Worm (Caenorhabditis elegans) whole organism, L4 larva: ENCODE data around the gene srdh-1.

ENCODE experiments used
- F44E2.7 ChIP-seq: fragments of 200-800 bp; sonication (Bioruptor generic); IDR thresholded peaks from 2 replicates; pipeline ENCODE4 v2.1.2; 2022; ENCODE audit warnings: missing genetic modification characterization, missing compliant biosample characterization
- Y105C5A.15 ChIP-seq: fragments of 200-800 bp; sonication (Bioruptor generic); IDR thresholded peaks from 2 replicates; pipeline ENCODE4 v1.3.6; 2022; ENCODE audit warnings: missing genetic modification characterization, missing compliant biosample characterization
- ZK337.2 ChIP-seq: fragments of 200-800 bp; sonication (Bioruptor generic); IDR thresholded peaks from 2 replicates; pipeline ENCODE4 v1.3.6; 2022; ENCODE audit warnings: missing genetic modification reagents, missing genetic modification characterization, missing compliant biosample characterization
- aha-1 ChIP-seq: fragments of 150-350 bp; peaks from one replicate; lab custom pipeline; 2014; ENCODE audit warnings: missing biosample characterization, missing genetic modification characterization
- ceh-44 ChIP-seq: fragments of 200-800 bp; sonication (Bioruptor generic); IDR thresholded peaks from 2 replicates; pipeline ENCODE4 v1.3.6; 2022; ENCODE audit warnings: missing genetic modification reagents, missing genetic modification characterization, missing compliant biosample characterization
- cey-2 ChIP-seq: sonication (generic microtip); optimal IDR thresholded peaks from 3 replicates; lab custom pipeline; 2017; ENCODE audit warnings: missing genetic modification characterization, mild to moderate bottlenecking, missing compliant biosample characterization, antibody characterized with exemption, borderline replicate concordance; ENCODE audit not compliant: insufficient read depth
- daf-19 ChIP-seq: fragments of 200-800 bp; sonication (Bioruptor generic); conservative IDR thresholded peaks from 2 replicates; pipeline ENCODE4 v1.3.6; 2022; ENCODE audit warnings: missing genetic modification characterization, missing compliant biosample characterization
- dve-1 ChIP-seq: sonication (generic microtip); optimal IDR thresholded peaks from 2 replicates; lab custom pipeline; 2017; ENCODE audit warnings: antibody characterized with exemption, mild to moderate bottlenecking, missing genetic modification characterization, missing compliant biosample characterization; ENCODE audit not compliant: insufficient read depth
- egl-27 ChIP-seq: sonication (generic microtip); optimal IDR thresholded peaks from 3 replicates; lab custom pipeline; 2017; ENCODE audit warnings: missing biosample characterization, missing genetic modification reagents, missing genetic modification characterization
- fos-1 ChIP-seq: fragments of 150-350 bp; optimal IDR thresholded peaks from 2 replicates; lab custom pipeline; 2014; ENCODE audit warnings: missing biosample characterization, missing genetic modification characterization
- hif-1 ChIP-seq, 2 experiments: sonication (generic microtip); optimal IDR thresholded peaks; 2 replicates each; lab custom pipeline; 2016 to 2017; ENCODE audit warnings: missing compliant biosample characterization in 2 of 2, missing genetic modification characterization in 2 of 2, missing genetic modification reagents in 2 of 2, missing genotype in 2 of 2, mild to moderate bottlenecking in 1 of 2
- hlh-11 ChIP-seq: fragments of 200-800 bp; sonication (Bioruptor generic); optimal IDR thresholded peaks from 2 replicates; lab custom pipeline; 2018; ENCODE audit warnings: mild to moderate bottlenecking, missing genetic modification characterization, missing compliant biosample characterization
- hlh-30 ChIP-seq: sonication (generic microtip); optimal IDR thresholded peaks from 2 replicates; lab custom pipeline; 2017; ENCODE audit warnings: antibody characterized with exemption, mild to moderate bottlenecking, missing genetic modification characterization, missing compliant biosample characterization; ENCODE audit not compliant: insufficient read depth
- lin-15B ChIP-seq: fragments of 150-350 bp; sonication (generic microtip); optimal IDR thresholded peaks from 3 replicates; lab custom pipeline; 2014; ENCODE audit warnings: missing biosample characterization, missing genetic modification characterization
- lin-38 ChIP-seq: fragments of 200-800 bp; sonication (Bioruptor generic); IDR thresholded peaks from 2 replicates; pipeline ENCODE4 v1.3.6; 2022; ENCODE audit warnings: missing genetic modification reagents, missing genetic modification characterization, missing compliant biosample characterization
- lin-39 ChIP-seq: fragments of 150-350 bp; optimal IDR thresholded peaks from 2 replicates; lab custom pipeline; 2014; ENCODE audit warnings: missing biosample characterization, missing genetic modification reagents, missing genetic modification characterization
- lsy-2 ChIP-seq, 2 experiments: fragments of 150-350 bp in 1 of 2; sonication (generic microtip) in 1 of 2; optimal IDR thresholded peaks; 2 replicates each; lab custom pipeline; 2014 to 2017; ENCODE audit warnings: missing biosample characterization in 2 of 2, missing genetic modification characterization in 2 of 2
- mdl-1 ChIP-seq, 2 experiments: fragments of 150-350 bp in 1 of 2; sonication (generic microtip) in 1 of 2; optimal IDR thresholded peaks; 2 replicates each; lab custom pipeline; 2014 to 2017; ENCODE audit warnings: missing biosample characterization in 2 of 2, missing genetic modification characterization in 2 of 2
- mep-1 ChIP-seq: fragments of 150-350 bp; sonication (generic microtip); optimal IDR thresholded peaks from 3 replicates; lab custom pipeline; 2014; ENCODE audit warnings: missing biosample characterization, missing genetic modification characterization
- mxl-3 ChIP-seq: fragments of 200-800 bp; sonication (Bioruptor generic); optimal IDR thresholded peaks from 2 replicates; lab custom pipeline; 2018; ENCODE audit warnings: mild to moderate bottlenecking, missing genetic modification characterization, missing compliant biosample characterization
- nhr-10 ChIP-seq: fragments of 150-350 bp; optimal IDR thresholded peaks from 2 replicates; lab custom pipeline; 2014; ENCODE audit warnings: missing biosample characterization, missing genetic modification characterization
- nhr-11 ChIP-seq: fragments of 150-350 bp; optimal IDR thresholded peaks from 2 replicates; lab custom pipeline; 2014; ENCODE audit warnings: missing biosample characterization, missing genetic modification characterization
- nhr-25 ChIP-seq: sonication (generic microtip); optimal IDR thresholded peaks from 2 replicates; lab custom pipeline; 2017; ENCODE audit warnings: missing genetic modification characterization, mild to moderate bottlenecking, missing compliant biosample characterization, antibody characterized with exemption, moderate library complexity, borderline replicate concordance; ENCODE audit not compliant: insufficient read depth
- nhr-28 ChIP-seq: fragments of 150-350 bp; optimal IDR thresholded peaks from 2 replicates; lab custom pipeline; 2014; ENCODE audit warnings: missing biosample characterization, missing genetic modification characterization
- nhr-48 ChIP-seq: sonication (generic microtip); optimal IDR thresholded peaks from 2 replicates; lab custom pipeline; 2016; ENCODE audit warnings: mild to moderate bottlenecking, missing genetic modification characterization, missing compliant biosample characterization
- nhr-77 ChIP-seq: fragments of 150-350 bp; optimal IDR thresholded peaks from 2 replicates; lab custom pipeline; 2014; ENCODE audit warnings: missing biosample characterization, missing genetic modification characterization
- rbr-2 ChIP-seq: sonication (generic microtip); optimal IDR thresholded peaks from 2 replicates; lab custom pipeline; 2016; ENCODE audit warnings: missing genotype, missing genetic modification characterization, missing compliant biosample characterization
- saeg-2 ChIP-seq: fragments of 200-800 bp; sonication (Bioruptor generic); IDR thresholded peaks from 2 replicates; pipeline ENCODE4 v1.3.6; 2022; ENCODE audit warnings: missing genetic modification reagents, missing genetic modification characterization, missing compliant biosample characterization
- sdz-12 ChIP-seq: fragments of 200-800 bp; sonication (Bioruptor generic); optimal IDR thresholded peaks from 2 replicates; lab custom pipeline; 2018; ENCODE audit warnings: mild to moderate bottlenecking, missing genetic modification characterization, missing compliant biosample characterization
- set-16 ChIP-seq: fragments of 200-800 bp; sonication (Bioruptor generic); IDR thresholded peaks from 2 replicates; pipeline ENCODE4 v1.3.6; 2022; ENCODE audit warnings: missing genetic modification reagents, missing genetic modification characterization, missing compliant biosample characterization
- tag-97 ChIP-seq: fragments of 200-800 bp; sonication (Bioruptor generic); IDR thresholded peaks from 2 replicates; pipeline ENCODE4 v1.3.6; 2022; ENCODE audit warnings: missing genetic modification characterization, missing compliant biosample characterization
- unc-130 ChIP-seq: sonication (generic microtip); optimal IDR thresholded peaks from 2 replicates; lab custom pipeline; 2016; ENCODE audit warnings: missing genetic modification reagents, missing genetic modification characterization, missing compliant biosample characterization
- unc-39 ChIP-seq: sonication (generic microtip); optimal IDR thresholded peaks from 2 replicates; lab custom pipeline; 2017; ENCODE audit warnings: missing biosample characterization, missing genetic modification characterization
- unc-62 ChIP-seq, 3 experiments: fragments of 150-350 bp in 1 of 3; sonication (generic microtip); optimal IDR thresholded peaks in 2 of 3; peaks in 1 of 3; 1 replicate in 1 of 3; 2 replicates in 2 of 3; lab custom pipeline; 2014 to 2017; ENCODE audit warnings: missing biosample characterization in 3 of 3, missing genetic modification characterization in 3 of 3, missing genetic modification reagents in 3 of 3, missing genotype in 1 of 3
- zip-11 ChIP-seq: fragments of 200-800 bp; sonication (Bioruptor generic); IDR thresholded peaks from 2 replicates; pipeline ENCODE4 v1.3.6; 2022; ENCODE audit warnings: missing genetic modification characterization, missing compliant biosample characterization
- zip-2 ChIP-seq: fragments of 150-350 bp; optimal IDR thresholded peaks from 2 replicates; lab custom pipeline; 2014; ENCODE audit warnings: missing biosample characterization, missing genetic modification characterization

srdh-1 gene

DNA sequence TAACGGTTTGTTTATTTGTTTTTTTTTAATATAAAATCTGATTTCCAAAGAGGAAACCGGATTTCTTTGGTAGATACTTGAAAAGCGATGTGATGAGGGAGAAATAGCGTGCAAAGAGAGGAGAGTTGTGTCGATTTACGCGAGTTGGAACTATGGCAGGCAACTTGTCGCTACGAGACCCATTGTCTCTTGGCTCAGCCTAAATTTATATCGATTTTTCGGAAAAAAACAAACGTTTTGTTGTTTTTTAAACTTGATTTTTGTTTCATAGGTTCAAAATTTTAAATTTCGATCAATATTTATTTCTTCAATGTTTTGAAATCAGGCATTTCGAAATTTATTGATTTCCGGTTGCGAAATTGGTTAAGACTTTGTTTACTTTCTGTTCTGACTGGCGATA, 48.0 kb upstream of the srdh-1 start, which contains the start of gene M110.3 (continued):
- TF ChIP-seq nhr-28 (tag; lab: Kevin White, UChicago) (peak; percentile 17), lsy-2 (tag; optimal IDR thresholded peaks at IDR 0.05; lab: Kevin White, UChicago) (peak in 1 of 2 experiments; percentile 76), F44E2.7 (GFP tag; lab: Robert Waterston, UW) (no peak), ZK337.2 (GFP tag; lab: Robert Waterston, UW) (no peak)

DNA sequence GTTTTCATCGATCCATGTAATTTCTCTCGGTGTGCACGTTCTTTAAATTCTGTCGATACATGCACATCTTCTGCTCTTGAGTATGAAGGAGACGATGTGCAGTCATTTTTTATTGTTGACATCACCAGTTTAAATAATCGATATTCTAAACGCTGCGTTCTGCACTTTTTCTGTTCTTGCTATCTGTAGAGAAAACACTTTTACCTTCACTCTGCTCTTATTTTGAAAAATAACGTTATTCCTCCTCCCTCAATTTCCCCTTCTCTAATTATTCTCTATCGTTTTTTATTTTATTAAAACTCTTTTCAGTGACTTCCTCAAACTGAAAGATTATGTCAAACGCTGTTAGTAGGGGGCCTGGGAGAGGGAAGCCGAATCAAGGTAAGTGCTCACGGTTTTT, 47.5 kb upstream of the srdh-1 start, which contains the start of gene ifg-1:
TSS of gene ifg-1 (plus strand) at position 301 of the 400 bp plus-strand sequence.
- no peak for TF ChIP-seq nhr-11 (tag; lab: Kevin White, UChicago)

DNA sequence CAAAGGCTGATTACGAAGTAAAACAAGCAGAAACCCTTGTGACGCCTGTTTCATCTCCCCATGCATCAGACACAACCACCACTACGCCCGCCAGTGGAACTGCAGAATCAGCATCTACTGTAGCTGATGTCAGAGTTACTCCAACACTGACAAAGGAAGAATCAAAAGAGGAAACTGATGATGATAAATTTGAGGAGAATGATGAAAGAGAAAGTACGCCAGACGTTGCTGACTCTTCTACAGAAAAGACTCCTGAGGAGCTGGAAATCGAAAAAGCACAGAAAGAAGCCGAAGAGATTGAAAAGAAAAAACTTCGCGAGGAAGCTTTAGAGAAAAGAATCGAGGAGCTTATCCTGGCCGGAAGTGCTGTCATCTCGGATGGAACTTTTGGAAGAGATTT, 46.2 kb upstream of the srdh-1 start:
- TF ChIP-seq ceh-44 (GFP tag; lab: Robert Waterston, UW) (no peak), unc-62 (GFP tag; optimal IDR thresholded peaks at IDR 0.05 in 1 of 2; lab: Kevin White, UChicago) (peak in 1 of 2 experiments; percentile 2), unc-62 (tag; optimal IDR thresholded peaks at IDR 0.05; lab: Kevin White, UChicago) (no peak), aha-1 (peak; percentile 93)
- TF ChIP-seq, all 104 proteins: peak for 2

DNA sequence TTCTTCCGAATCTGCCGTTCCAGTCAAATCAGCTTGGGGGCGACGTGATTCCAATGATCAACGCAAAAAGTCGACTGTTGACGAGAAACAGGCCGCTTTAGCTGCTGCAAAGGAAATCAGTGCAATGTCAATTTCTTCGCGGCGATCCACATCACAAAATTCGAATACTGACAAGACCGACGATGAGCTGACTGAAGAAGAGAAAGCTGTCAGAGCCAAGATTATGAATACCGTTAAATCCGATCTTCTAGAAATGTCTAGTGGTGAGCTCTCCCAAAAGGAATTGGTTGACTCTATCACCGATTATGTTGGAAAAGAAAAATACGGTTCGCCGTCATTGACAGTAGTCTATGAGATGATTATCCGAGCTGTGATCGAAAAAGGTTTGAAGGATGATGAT, 44.2 kb upstream of the srdh-1 start:
- TF ChIP-seq hlh-30 (tag; lab: Kevin White, UChicago) (no peak), unc-39 (no peak), unc-62 (GFP tag; optimal IDR thresholded peaks at IDR 0.05 in 1 of 2; lab: Kevin White, UChicago) (peak in 1 of 2 experiments; percentile 96), unc-62 (tag; optimal IDR thresholded peaks at IDR 0.05; lab: Kevin White, UChicago) (no peak), saeg-2 (GFP tag; lab: Robert Waterston, UW) (no peak)

DNA sequence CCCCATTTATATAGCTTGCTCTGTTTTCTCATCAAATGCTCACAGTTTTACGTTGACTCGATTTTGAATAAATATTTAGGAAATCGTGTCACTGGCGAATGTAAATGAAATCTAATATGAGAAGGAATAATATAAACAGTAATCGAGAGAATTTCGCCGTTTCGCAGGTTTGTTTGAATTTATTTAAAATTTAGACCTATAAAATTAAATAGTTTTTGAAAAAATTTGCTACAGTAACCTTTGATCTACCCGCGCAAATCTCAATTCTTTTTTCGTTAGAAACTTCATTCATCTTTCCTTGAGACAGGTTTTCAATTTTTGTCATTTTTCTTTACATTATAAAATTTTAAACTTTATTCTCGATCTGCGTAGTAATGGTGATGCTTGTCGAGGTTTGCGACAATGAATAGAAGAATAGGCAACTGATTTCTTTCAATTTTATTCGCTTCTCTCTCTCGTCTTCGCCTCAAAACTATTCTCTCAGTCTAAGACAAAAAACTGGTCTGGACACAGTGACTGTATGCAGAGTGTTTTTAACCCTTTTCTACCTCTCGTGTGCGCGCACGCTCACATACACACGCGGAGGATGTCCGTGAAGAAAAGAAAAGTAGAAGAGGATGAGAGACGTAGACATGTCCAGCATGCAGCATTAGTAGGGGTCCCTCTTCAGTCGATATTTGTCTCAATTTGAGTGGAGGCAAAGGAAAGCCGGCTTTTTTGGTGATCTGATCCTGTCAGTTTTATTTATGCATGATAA, 42.0 kb upstream of the srdh-1 start, which contains the start of gene dab-1:
TSS of gene dab-1 (plus strand) at position 78 of the 757 bp plus-strand sequence.
- TF ChIP-seq mdl-1 (tag; optimal IDR thresholded peaks at IDR 0.05; lab: Kevin White, UChicago) (peak; percentile 90 to 97), nhr-25 (peak; percentile 25), set-16 (GFP tag; lab: Robert Waterston, UW) (no peak), nhr-77 (tag; lab: Kevin White, UChicago) (peak; percentile 41), nhr-10 (tag; lab: Kevin White, UChicago) (no peak), dve-1 (tag; lab: Kevin White, UChicago) (peak; percentile 39), mxl-3 (GFP tag; lab: Kevin White, UChicago) (peak; percentile 94), hif-1 (tag; optimal IDR thresholded peaks at IDR 0.05; lab: Kevin White, UChicago) (no peak), egl-27 (tag; lab: Kevin White, UChicago) (no peak), lin-15B (tag; lab: Kevin White, UChicago) (no peak), fos-1 (no peak), sdz-12 (GFP tag; lab: Kevin White, UChicago) (no peak), tag-97 (GFP tag; lab: Robert Waterston, UW) (no peak), hlh-11 (tag; lab: Kevin White, UChicago) (peak; percentile 53), zip-2 (tag; lab: Kevin White, UChicago) (no peak), nhr-48 (peak; percentile 22), daf-19 (GFP tag; lab: Robert Waterston, UW) (no peak), unc-62 (GFP tag; optimal IDR thresholded peaks at IDR 0.05 in 1 of 2; lab: Kevin White, UChicago) (peak in 1 of 2 experiments; percentile 75), unc-62 (tag; optimal IDR thresholded peaks at IDR 0.05; lab: Kevin White, UChicago) (no peak), aha-1 (peak; percentile 73), unc-130 (GFP tag; lab: Kevin White, UChicago) (peak; percentile 24), mep-1 (peak; percentile 56), hlh-30 (tag; lab: Kevin White, UChicago) (peak; percentile 76), Y105C5A.15 (GFP tag; lab: Robert Waterston, UW) (no peak), lin-39 (tag; lab: Kevin White, UChicago) (no peak), lin-38 (0 out of 2 replicates have a peak, but pooled peaks have one; percentile 24), lsy-2 (tag; optimal IDR thresholded peaks at IDR 0.05; lab: Kevin White, UChicago) (peak in 1 of 2 experiments; percentile 25), nhr-28 (tag; lab: Kevin White, UChicago) (peak; percentile 85), saeg-2 (GFP tag; lab: Robert Waterston, UW) (no peak), cey-2 (tag; lab: Kevin White, UChicago) (peak; percentile 51), zip-11 (GFP tag; lab: Robert Waterston, UW) (no peak), rbr-2 (tag; lab: Kevin White, UChicago) (no peak)
